Worm (Caenorhabditis elegans) whole organism, L4/young adult: Measurements from ENCODE around the gene ufd-3.

Experiments used
- W03F9.2 ChIP-seq: fragments of 150-350 bp; optimal IDR thresholded peaks from 2 replicates; lab custom pipeline; 2014; ENCODE audit warnings: missing biosample characterization, missing genetic modification characterization
- dao-5 ChIP-seq: sonication (generic microtip); optimal IDR thresholded peaks from 2 replicates; lab custom pipeline; 2016; ENCODE audit warnings: missing genotype, missing genetic modification characterization, moderate library complexity, missing compliant biosample characterization
- him-1 ChIP-seq: sonication (generic microtip); optimal IDR thresholded peaks from 2 replicates; lab custom pipeline; 2016; ENCODE audit warnings: missing genotype, missing genetic modification reagents, missing genetic modification characterization, missing compliant biosample characterization

ufd-3 gene

DNA sequence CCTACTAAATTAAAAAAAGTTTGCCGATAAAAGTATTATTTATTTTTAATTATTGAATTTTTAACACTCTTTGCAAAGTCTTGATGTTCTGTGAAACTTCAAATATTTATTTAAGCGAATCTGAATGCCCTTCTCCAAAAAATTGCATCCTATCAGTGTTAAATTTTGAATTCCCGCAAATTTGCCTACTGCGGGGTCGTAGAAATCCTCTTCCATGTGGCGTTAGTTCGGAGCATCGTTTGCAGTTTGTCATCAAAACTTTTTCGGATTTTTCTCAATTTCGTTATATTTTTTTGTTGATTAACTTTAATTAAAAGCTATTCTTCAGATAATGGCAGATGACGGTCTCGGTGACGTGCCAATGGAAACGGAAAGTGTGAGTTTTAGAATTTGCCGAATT is at the start of gene ufd-3:
ufd-3 (plus strand) TSS at position 324 of the 400 bp plus-strand sequence.
- peak; percentile 42 for TF ChIP-seq him-1 (tag; lab: Kevin White, UChicago)
- no peak for TF ChIP-seq W03F9.2 (tag; lab: Kevin White, UChicago)

DNA sequence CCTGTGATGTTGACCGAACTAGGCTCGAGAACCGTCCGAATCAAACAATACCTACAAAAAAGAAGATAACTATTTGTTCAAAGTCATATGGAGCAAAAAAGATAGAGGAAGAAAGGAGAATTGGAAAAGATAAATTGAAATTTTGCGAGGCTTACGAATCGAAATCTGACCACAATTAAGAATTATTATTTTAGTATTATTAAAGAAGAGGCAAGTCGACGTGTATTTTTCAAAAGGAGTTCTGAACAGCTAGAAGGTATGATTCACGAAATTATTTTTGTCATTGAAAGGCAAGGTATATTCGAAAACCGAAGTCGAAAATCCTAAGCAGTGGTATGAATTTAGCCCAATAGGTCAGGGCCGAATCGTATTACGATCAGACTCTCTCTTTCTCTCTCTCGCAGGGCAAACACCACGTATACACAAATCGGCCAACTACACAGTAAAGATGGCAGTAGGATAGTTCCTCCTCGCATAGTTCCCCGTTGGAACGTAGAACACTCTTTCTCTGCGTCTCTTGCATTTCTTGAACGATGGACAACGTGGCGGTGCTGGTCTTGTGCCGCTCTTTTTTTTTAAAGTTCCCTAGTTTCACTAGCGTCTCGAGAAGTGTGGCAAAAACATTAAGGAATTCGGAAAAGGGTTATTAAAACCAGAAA is 49.4 kb upstream of the ufd-3 start, which contains the start of gene vgln-1:
vgln-1 (minus strand) TSS at position 51 of the 659 bp plus-strand sequence.
- no peak for TF ChIP-seq him-1 (tag; lab: Kevin White, UChicago)
- no peak for TF ChIP-seq W03F9.2 (tag; lab: Kevin White, UChicago)
- TF ChIP-seq dao-5 (tag; lab: Kevin White, UChicago), result no peak

DNA sequence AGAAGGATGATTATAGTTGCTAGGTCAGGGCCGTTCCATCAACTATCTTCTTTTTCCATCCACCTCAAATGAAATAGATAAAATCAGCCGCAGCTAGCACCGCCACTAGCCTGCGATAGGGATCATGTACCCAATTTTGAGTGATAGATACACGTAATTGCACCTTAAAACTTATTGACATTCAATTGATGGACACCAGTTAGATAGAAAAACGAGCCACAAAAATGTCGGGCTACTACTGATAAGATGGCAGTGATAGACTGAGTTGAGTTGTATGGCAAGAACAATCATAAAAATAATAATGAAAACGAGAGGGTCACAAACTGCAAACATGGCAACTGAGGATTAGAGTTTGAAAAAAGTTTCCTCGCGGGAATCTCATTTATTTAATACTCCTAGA is 48.7 kb upstream of the ufd-3 start:
- TF ChIP-seq dao-5 (tag; lab: Kevin White, UChicago), result no peak
- no peak for TF ChIP-seq him-1 (tag; lab: Kevin White, UChicago)
- TF ChIP-seq W03F9.2 (tag; lab: Kevin White, UChicago), result no peak

DNA sequence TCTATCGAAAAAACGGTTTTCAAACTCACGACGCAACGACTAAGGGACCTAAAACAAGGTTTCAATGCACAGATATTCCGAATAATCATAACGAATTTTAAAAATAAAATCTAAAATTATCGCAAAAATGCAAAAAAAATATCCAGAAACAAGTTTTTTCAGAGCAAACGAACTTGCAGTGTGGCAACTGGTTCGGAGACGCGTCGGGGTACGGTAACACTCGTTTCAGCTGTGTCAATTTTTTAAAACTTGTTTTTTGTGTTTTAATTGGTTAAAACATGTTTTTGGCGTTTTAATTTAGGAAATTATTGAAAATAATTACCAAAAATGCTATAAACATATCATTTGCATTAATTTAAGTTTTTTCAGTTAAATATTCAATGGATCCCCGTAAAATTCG is 48.1 kb upstream of the ufd-3 start, which contains the start of gene C08H9.16:
C08H9.16 (plus strand) TSS at position 370 of the 400 bp plus-strand sequence.
- TF ChIP-seq W03F9.2 (tag; lab: Kevin White, UChicago), result peak; percentile 74
- TF ChIP-seq dao-5 (tag; lab: Kevin White, UChicago), result no peak
- no peak for TF ChIP-seq him-1 (tag; lab: Kevin White, UChicago)

DNA sequence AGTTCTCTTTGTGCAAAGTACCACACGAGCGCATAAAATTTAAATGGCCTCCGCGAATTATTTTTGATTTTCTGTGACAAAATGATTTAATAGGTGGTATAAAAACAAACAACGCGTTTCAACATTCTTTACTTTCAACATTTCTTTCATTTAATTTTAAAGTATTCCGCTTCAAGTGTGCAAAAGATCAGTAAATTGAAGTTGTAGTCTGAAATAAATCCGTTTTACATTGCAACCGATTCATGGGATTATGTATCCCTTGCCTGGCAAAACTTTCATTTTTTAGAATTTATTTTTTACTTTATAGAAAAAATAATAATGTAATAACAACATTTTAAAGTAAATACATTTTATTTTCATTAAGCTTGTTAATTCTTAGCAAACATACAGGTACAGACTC is 46.1 kb upstream of the ufd-3 start, which contains the start of gene F26C11.1:
F26C11.1 (plus strand) TSS at position 301 of the 400 bp plus-strand sequence.
- TF ChIP-seq dao-5 (tag; lab: Kevin White, UChicago) (no peak), him-1 (tag; lab: Kevin White, UChicago) (no peak), W03F9.2 (tag; lab: Kevin White, UChicago) (no peak)

DNA sequence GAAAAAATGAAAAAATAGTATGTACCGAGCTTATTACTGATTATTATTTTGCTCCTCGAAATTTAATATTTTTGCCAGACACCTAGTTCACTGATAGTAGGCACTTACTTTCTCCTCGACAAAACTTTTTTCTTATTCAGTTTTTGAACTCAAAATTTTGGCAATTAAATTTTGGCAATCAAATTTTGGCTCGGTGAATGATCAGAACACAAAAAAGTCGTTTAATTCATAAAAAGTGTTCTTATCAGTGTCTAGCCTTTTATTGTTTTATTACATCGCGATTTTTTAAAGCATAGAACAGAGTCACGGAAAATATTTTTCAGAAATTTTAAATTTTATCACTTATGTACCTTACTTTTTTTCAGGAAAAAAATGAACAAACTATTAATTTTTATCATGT is 45.4 kb upstream of the ufd-3 start:
- no peak for TF ChIP-seq dao-5 (tag; lab: Kevin White, UChicago)
- TF ChIP-seq him-1 (tag; lab: Kevin White, UChicago), result no peak
- no peak for TF ChIP-seq W03F9.2 (tag; lab: Kevin White, UChicago)

DNA sequence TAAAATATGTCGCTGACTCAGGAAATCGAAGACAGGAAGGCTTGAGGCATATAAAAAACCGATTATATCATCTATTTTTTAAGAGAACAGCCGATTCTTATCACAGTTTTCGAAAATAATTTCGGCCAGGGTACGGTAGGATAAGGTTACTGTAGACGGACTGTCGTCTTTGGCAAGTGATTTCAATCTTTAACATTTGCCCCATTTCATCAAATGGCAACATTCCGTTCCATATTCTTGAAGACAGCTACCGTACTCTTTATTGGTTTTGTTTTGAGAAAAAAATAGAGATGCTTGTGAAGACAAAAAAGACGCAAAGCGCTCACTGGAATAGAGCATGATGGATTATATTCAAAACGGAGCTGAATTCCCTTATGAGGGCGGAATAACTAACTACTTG is 41.8 kb upstream of the ufd-3 start:
- no peak for TF ChIP-seq him-1 (tag; lab: Kevin White, UChicago)
- no peak for TF ChIP-seq dao-5 (tag; lab: Kevin White, UChicago)
- TF ChIP-seq W03F9.2 (tag; lab: Kevin White, UChicago), result no peak

DNA sequence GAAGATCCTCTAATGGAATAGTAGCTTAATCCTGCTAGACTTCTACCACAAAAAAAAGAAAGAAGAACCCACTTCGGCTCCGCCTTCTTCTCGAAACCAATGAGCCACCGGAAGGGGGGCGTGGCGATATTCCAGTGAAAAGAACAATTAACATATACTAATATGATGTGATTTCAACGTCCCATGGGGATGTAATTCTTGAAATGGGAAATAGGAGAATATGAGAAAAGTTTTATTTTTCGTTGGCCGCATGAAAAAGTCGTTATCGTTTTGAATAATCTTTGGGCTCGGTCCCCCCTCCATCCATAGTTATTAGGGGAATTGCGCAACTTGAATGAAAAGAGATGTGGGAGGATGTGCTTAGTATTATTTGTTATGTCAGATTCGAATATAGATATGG is 40.3 kb upstream of the ufd-3 start, which contains the start of gene unc-4:
unc-4 (minus strand) TSS at position 101 of the 400 bp plus-strand sequence.
- TF ChIP-seq dao-5 (tag; lab: Kevin White, UChicago) (no peak), W03F9.2 (tag; lab: Kevin White, UChicago) (no peak), him-1 (tag; lab: Kevin White, UChicago) (no peak)

DNA sequence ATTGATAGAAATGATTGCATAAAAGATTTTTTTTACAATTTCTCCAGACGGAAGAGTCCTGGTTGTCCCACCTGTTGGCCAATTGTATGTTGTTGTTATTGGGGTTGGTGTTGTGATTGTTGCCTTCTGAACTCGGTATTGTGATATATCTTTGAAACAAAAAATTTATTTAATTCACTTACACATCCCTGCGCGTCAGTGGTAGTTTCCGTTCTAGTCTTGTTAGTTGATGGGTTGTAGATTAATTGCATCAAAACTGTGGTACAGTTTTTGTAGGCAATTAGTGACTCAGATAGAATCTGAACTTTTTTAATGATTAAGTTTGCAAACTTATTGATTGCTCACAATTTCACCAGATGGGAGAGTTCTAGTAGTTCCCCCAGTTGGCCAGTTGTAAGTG is 36.1 kb upstream of the ufd-3 start:
- TF ChIP-seq W03F9.2 (tag; lab: Kevin White, UChicago) (no peak), dao-5 (tag; lab: Kevin White, UChicago) (no peak), him-1 (tag; lab: Kevin White, UChicago) (no peak)

DNA sequence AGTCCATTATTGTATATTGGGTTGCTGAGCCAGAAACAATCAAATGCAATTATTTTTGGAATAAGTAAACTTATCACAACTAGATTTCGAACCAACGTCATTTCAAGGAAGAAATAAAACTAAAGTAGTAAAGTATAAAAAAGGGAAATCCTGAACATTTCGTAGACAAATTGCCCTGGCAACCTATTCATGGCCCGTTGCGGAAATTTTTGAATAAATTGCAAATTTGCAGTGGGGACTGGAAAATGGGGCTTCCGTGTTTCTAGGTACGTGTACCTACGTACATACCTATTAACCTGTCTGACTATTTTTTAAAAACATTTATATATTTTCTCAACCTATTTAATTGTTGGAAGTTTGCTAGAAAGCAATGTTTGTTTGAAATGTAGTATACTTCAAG is 25.6 kb upstream of the ufd-3 start, which contains the start of gene F26C11.3:
F26C11.3 (minus strand) TSS at position 101 of the 400 bp plus-strand sequence.
- no peak for TF ChIP-seq W03F9.2 (tag; lab: Kevin White, UChicago)
- no peak for TF ChIP-seq him-1 (tag; lab: Kevin White, UChicago)
- TF ChIP-seq dao-5 (tag; lab: Kevin White, UChicago), result no peak

DNA sequence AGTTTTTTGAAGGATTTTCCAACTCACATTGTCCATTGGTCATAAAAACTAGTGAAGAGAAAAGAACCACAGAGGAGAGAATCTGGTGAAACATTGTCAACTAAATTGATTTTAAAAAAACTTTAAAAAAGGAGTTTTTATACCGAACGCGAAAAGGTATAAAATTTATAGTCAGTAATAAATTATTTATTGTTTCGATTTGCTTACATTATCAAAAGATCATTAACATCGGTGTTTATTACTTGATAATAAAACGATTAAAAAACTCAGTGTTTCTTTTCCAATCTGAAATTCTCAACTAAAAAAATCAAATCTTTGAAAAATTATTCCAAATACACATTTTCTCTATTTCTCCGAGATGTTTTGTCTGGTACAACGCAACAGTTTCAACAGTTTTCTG is 24.4 kb upstream of the ufd-3 start, which contains the start of gene F26C11.4:
F26C11.4 (minus strand) TSS at position 101 of the 400 bp plus-strand sequence.
- TF ChIP-seq W03F9.2 (tag; lab: Kevin White, UChicago), result no peak
- TF ChIP-seq him-1 (tag; lab: Kevin White, UChicago), result no peak
- no peak for TF ChIP-seq dao-5 (tag; lab: Kevin White, UChicago)

DNA sequence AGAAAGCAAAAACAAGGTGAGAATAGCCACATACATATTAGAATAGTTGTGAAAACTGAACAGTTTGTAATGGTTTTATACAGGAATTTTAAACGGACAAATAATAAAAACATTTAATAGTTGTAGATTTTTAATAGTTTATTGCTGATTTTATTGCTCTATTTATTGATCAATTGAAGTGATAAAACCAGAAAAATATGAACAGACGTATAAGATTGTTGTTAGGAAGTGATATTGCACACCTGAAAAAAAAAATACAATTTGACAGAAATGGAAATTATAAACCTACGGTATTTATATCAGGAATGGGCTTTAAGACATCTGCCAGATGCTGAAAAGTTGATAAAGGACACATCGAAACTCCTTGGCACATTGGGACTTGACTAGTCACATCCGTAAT is 22.6 kb upstream of the ufd-3 start, which contains the start of gene C05C10.8:
C05C10.8 (minus strand) TSS at position 101 of the 400 bp plus-strand sequence.
- TF ChIP-seq dao-5 (tag; lab: Kevin White, UChicago) (no peak), W03F9.2 (tag; lab: Kevin White, UChicago) (no peak), him-1 (tag; lab: Kevin White, UChicago) (no peak)

DNA sequence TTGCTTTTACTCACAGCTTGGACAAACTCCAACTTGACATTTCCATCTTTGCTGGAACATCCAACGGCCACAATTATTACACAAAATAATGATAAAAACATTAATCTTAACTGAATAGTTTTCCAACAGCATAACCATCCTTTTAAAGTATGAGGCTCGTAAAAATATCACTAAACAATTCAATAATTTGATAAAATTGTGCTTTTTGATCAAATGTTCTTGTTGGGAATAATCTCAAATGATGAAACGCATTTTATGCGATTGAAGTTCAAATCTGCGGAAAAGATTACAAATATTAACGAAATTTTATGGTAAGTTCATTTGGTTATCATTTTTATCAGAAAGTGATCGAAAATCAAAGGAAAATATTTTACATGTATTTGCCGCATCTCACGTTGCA is 20.1 kb upstream of the ufd-3 start, which contains the start of gene pho-10:
pho-10 (minus strand) TSS at position 101 of the 400 bp plus-strand sequence.
- no peak for TF ChIP-seq dao-5 (tag; lab: Kevin White, UChicago)
- TF ChIP-seq W03F9.2 (tag; lab: Kevin White, UChicago), result no peak
- no peak for TF ChIP-seq him-1 (tag; lab: Kevin White, UChicago)
